Fruit fly (Drosophila melanogaster) S2 (cell line): ENCODE measurements around the gene mRpL36.

Source experiments
- CG8478 ChIP-seq: fragments of >200 bp; optimal IDR thresholded peaks from 2 replicates; lab custom pipeline; 2018
- CTCF ChIP-seq, 2 experiments: fragments of >200 bp; optimal IDR thresholded peaks; 2 replicates each; lab custom pipeline; 2018

DNA sequence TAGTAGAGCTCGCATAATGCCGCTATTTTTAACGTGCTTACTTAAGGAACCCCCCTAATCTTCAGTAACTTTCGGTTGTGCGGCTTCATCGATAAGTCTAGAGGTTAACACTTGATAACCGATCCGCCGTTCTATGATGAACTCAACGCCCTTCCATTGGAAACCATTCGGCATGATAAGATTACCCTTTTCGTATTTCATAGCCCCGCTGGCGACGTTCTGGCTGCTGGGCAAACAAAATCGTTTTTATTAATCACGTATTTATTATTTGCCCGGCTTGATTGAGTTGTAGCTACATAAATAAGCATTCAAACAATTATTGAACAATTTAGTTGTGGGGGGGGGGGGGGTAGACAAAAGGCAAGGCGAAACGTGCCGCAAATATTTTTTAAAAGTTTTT is 31.4 kb downstream of the mRpL36 start:
- TF ChIP-seq CG8478 (lab: Kevin White, UChicago): no peak
- no peak for TF ChIP-seq CTCF (optimal IDR thresholded peaks at IDR 0.05; lab: Kevin White, UChicago)
